Worm (Caenorhabditis elegans): ENCODE measurements around the gene C32A9.1.

C32A9.1 gene

ce11 chrX:10249685-10250084 lies 10.2 kb downstream of the C32A9.1 start:
- TF ChIP-seq repo-1 (tag; optimal IDR thresholded peaks at IDR 0.05), result no peak
- no peak for TF ChIP-seq somi-1 (GFP tag; optimal IDR thresholded peaks at IDR 0.05)
- no peak for TF ChIP-seq him-1 (tag; optimal IDR thresholded peaks at IDR 0.05)
- TF ChIP-seq sptf-2 (GFP tag; optimal IDR thresholded peaks at IDR 0.05), result no peak

ce11 chrX:10245617-10246016 lies 14.3 kb downstream of the C32A9.1 start:
- TF ChIP-seq ceh-91 (GFP tag; IDR thresholded peaks at IDR 0.05) (no peak), aptf-2 (GFP tag; conservative IDR thresholded peaks at IDR 0.05) (no peak), sdz-38 (tag; optimal IDR thresholded peaks at IDR 0.05) (no peak), F55B11.4 (tag; optimal IDR thresholded peaks at IDR 0.05; ENCODE audit: borderline replicate concordance, insufficient read depth) (no peak), Y56A3A.18 (GFP tag; IDR thresholded peaks at IDR 0.05) (no peak), hsf-1 (GFP tag; IDR thresholded peaks at IDR 0.05) (no peak), hlh-26 (GFP tag; conservative IDR thresholded peaks at IDR 0.05) (no peak), rec-8 (tag; optimal IDR thresholded peaks at IDR 0.05) (no peak), dox-1 (GFP tag; IDR thresholded peaks at IDR 0.05) (no peak), ztf-18 (tag; optimal IDR thresholded peaks at IDR 0.05) (no peak)

DNA sequence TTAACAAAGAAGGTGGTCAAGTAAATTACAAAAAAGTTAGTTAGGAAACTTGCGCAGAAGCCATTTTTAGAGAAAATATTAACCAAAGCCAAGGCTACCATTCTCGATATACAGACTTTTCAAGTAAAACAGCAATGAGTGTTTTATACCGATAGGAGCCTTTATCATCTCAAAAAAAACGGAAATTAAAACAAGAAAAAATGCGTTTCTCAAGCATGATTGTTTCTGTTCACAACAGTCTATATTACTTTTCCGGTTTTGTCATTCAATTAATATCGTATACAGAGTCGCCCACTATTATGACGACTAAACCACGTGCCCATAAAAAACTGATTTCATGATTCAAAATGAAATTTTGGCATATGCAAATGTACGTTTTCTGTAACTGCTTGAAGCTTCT lies 19.0 kb downstream of the C32A9.1 start, which contains the start of gene str-74:
str-74 (minus strand) TSS at position 101 of the 400 bp plus-strand sequence.
- TF ChIP-seq ama-1 (optimal IDR thresholded peaks at IDR 0.05) (no peak), ama-1 (GFP tag; optimal IDR thresholded peaks at IDR 0.05) (no peak), attf-3 (GFP tag; conservative IDR thresholded peaks at IDR 0.05) (no peak), F23B12.7 (tag; optimal IDR thresholded peaks at IDR 0.05; ENCODE audit: insufficient read depth) (no peak), dpl-1 (GFP tag; optimal IDR thresholded peaks at IDR 0.05) (no peak), F22D6.2 (tag; optimal IDR thresholded peaks at IDR 0.05) (no peak), nhr-80 (tag; optimal IDR thresholded peaks at IDR 0.05) (no peak), F10E7.11 (tag; optimal IDR thresholded peaks at IDR 0.05) (no peak), T26A5.8 (tag; optimal IDR thresholded peaks at IDR 0.05) (no peak), sdz-38 (tag; optimal IDR thresholded peaks at IDR 0.05) (no peak), tbx-9 (tag; optimal IDR thresholded peaks at IDR 0.05; ENCODE audit: borderline replicate concordance) (no peak), atf-7 (tag; optimal IDR thresholded peaks at IDR 0.05) (no peak), akir-1 (GFP tag; optimal IDR thresholded peaks at IDR 0.05) (no peak), egl-18 (GFP tag; IDR thresholded peaks at IDR 0.05) (no peak), pbrm-1 (GFP tag; IDR thresholded peaks at IDR 0.05) (no peak), B0019.2 (GFP tag; conservative IDR thresholded peaks at IDR 0.05) (no peak), die-1 (tag; optimal IDR thresholded peaks at IDR 0.05) (no peak)

- TF ChIP-seq dpff-1 (tag; optimal IDR thresholded peaks at IDR 0.05) (no peak), ekl-4 (GFP tag; IDR thresholded peaks at IDR 0.05) (no peak), hlh-26 (GFP tag; conservative IDR thresholded peaks at IDR 0.05) (no peak), C06A6.2 (GFP tag; conservative IDR thresholded peaks at IDR 0.05) (no peak), cebp-1 (GFP tag; IDR thresholded peaks at IDR 0.05) (no peak), cebp-1 (tag; optimal IDR thresholded peaks at IDR 0.05) (no peak), mxl-1 (tag; optimal IDR thresholded peaks at IDR 0.05) (no peak)
These were observed 21.7 kb downstream of the C32A9.1 start for ce11 chrX:10238146-10238749.
